Worm (Caenorhabditis elegans): ENCODE data around the gene mpz-1.

mpz-1 gene

DNA sequence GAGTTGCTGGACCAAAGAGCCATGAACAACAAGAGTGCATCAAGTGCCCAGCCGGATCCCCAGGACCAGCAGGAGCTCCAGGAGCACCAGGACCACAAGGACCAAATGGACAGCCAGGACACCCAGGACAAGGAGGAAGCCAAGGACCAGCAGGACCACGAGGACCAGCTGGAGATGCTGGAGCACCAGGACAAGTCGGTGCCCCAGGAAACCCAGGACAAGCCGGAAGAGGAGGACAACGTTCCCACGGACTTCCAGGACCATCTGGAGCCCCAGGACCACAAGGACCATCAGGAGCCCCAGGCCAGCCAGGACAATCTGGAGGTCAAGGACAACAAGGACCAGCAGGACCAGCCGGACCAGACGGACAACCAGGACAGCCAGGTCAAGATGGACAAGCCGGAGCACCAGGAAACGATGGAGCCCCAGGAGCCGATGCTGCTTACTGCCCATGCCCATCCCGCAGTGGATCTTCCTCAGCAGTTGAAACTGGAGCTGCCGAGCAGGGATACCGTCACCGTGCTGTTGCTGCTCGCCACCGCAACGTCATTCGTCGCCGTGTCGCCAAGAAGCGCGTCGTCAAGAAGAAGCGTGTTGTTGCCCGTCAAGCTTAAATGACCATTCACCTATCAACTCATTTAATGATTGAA, 72.5 kb downstream of the mpz-1 start:
- no peak for TF ChIP-seq crh-2 (tag; optimal IDR thresholded peaks at IDR 0.05)
- TF ChIP-seq lin-11 (tag; optimal IDR thresholded peaks at IDR 0.05), result no peak
- no peak for TF ChIP-seq unc-62 (GFP tag; optimal IDR thresholded peaks at IDR 0.05)
- no peak for TF ChIP-seq nhr-11 (tag; optimal IDR thresholded peaks at IDR 0.05)
- TF ChIP-seq nhr-12 (tag; optimal IDR thresholded peaks at IDR 0.05), result no peak
- no peak for TF ChIP-seq mbf-1 (tag; optimal IDR thresholded peaks at IDR 0.05)
- TF ChIP-seq nhr-25 (tag; optimal IDR thresholded peaks at IDR 0.05), result no peak
- TF ChIP-seq dmd-4 (tag; optimal IDR thresholded peaks at IDR 0.05), result no peak
- no peak for TF ChIP-seq nhr-6 (tag; optimal IDR thresholded peaks at IDR 0.05)

ce11 chrII:10704575-10705170, 73.3 kb downstream of the mpz-1 start, which contains the start of gene col-39:
col-39 (plus strand) TSS chrII:10704916.
- TF ChIP-seq gmeb-1 (tag; optimal IDR thresholded peaks at IDR 0.05), result no peak
- no peak for TF ChIP-seq elt-1 (tag; optimal IDR thresholded peaks at IDR 0.05)
- peak; percentile 48 for TF ChIP-seq nhr-25 (tag; optimal IDR thresholded peaks at IDR 0.05)
- peak; percentile 41 for TF ChIP-seq ama-1 (optimal IDR thresholded peaks at IDR 0.05)
- TF ChIP-seq nhr-23 (tag; optimal IDR thresholded peaks at IDR 0.05), result no peak
- TF ChIP-seq blmp-1 (tag; optimal IDR thresholded peaks at IDR 0.05; ENCODE audit: insufficient read depth), result peak; percentile 51

ce11 chrII:10703594-10704384, 74.1 kb downstream of the mpz-1 start, which contains the start of gene col-79:
col-79 (plus strand) TSS chrII:10703613.
- no peak for TF ChIP-seq nhr-10 (tag; optimal IDR thresholded peaks at IDR 0.05)
- peak; percentile 9 for TF ChIP-seq sma-9 (GFP tag; optimal IDR thresholded peaks at IDR 0.05)
- no peak for TF ChIP-seq sma-9 (tag; optimal IDR thresholded peaks at IDR 0.05)
- peak; percentile 40 for TF ChIP-seq nhr-25 (tag; optimal IDR thresholded peaks at IDR 0.05)

- TF ChIP-seq unc-62 (GFP tag; optimal IDR thresholded peaks at IDR 0.05) (no peak), elt-3 (tag; optimal IDR thresholded peaks at IDR 0.05) (no peak), ztf-11 (tag; optimal IDR thresholded peaks at IDR 0.05) (no peak), skn-1 (tag; optimal IDR thresholded peaks at IDR 0.05) (no peak), ZK546.5 (tag; optimal IDR thresholded peaks at IDR 0.05) (no peak), peb-1 (tag; optimal IDR thresholded peaks at IDR 0.05) (no peak), aly-2 (tag; optimal IDR thresholded peaks at IDR 0.05) (no peak), dmd-4 (tag; optimal IDR thresholded peaks at IDR 0.05) (no peak), sma-3 (GFP tag; optimal IDR thresholded peaks at IDR 0.05) (no peak), gmeb-1 (tag; optimal IDR thresholded peaks at IDR 0.05) (no peak), nhr-237 (tag; optimal IDR thresholded peaks at IDR 0.05) (no peak), R02D3.7 (tag; optimal IDR thresholded peaks at IDR 0.05) (no peak), sma-9 (GFP tag; optimal IDR thresholded peaks at IDR 0.05) (no peak), sma-9 (tag; optimal IDR thresholded peaks at IDR 0.05) (no peak), lin-11 (tag; optimal IDR thresholded peaks at IDR 0.05) (no peak)
Observed at ce11 chrII:10696060-10696459, 81.9 kb downstream of the mpz-1 start.

- TF ChIP-seq lin-11 (tag; optimal IDR thresholded peaks at IDR 0.05) (no peak), nhr-237 (tag; optimal IDR thresholded peaks at IDR 0.05) (no peak), nhr-12 (tag; optimal IDR thresholded peaks at IDR 0.05) (no peak), nhr-23 (tag; optimal IDR thresholded peaks at IDR 0.05) (no peak), nhr-21 (tag; optimal IDR thresholded peaks at IDR 0.05) (no peak), blmp-1 (tag; optimal IDR thresholded peaks at IDR 0.05; ENCODE audit: insufficient read depth) (no peak)
Observed at ce11 chrII:10694713-10695112, 83.2 kb downstream of the mpz-1 start, which contains the start of gene lgc-57. lgc-57 (plus strand) TSS chrII:10695013.

ce11 chrII:10693655-10694054, 84.3 kb downstream of the mpz-1 start, which contains the start of gene gbh-1:
gbh-1 (minus strand) TSS chrII:10693803.
- TF ChIP-seq alr-1 (tag; optimal IDR thresholded peaks at IDR 0.05), result no peak
- TF ChIP-seq blmp-1 (tag; optimal IDR thresholded peaks at IDR 0.05; ENCODE audit: insufficient read depth), result peak; percentile 50
- TF ChIP-seq sem-4 (tag; optimal IDR thresholded peaks at IDR 0.05), result no peak
- TF ChIP-seq mbf-1 (tag; optimal IDR thresholded peaks at IDR 0.05), result no peak
- no peak for TF ChIP-seq zag-1 (tag; optimal IDR thresholded peaks at IDR 0.05)
- no peak for TF ChIP-seq Y55F3AM.14 (GFP tag; optimal IDR thresholded peaks at IDR 0.05)
- no peak for TF ChIP-seq nhr-25 (tag; optimal IDR thresholded peaks at IDR 0.05)
- TF ChIP-seq lin-39 (tag; optimal IDR thresholded peaks at IDR 0.05), result no peak
- TF ChIP-seq ZK546.5 (tag; optimal IDR thresholded peaks at IDR 0.05), result no peak
- no peak for TF ChIP-seq ztf-11 (tag; optimal IDR thresholded peaks at IDR 0.05)
- TF ChIP-seq unc-62 (GFP tag; optimal IDR thresholded peaks at IDR 0.05), result no peak
- peak in 1 of 2 experiments; percentile 6 for TF ChIP-seq mdl-1 (tag; optimal IDR thresholded peaks at IDR 0.05)
- no peak for TF ChIP-seq sma-3 (GFP tag; optimal IDR thresholded peaks at IDR 0.05)
- TF ChIP-seq fos-1 (tag; optimal IDR thresholded peaks at IDR 0.05), result peak; percentile 19
- no peak for TF ChIP-seq F13H6.1 (tag; optimal IDR thresholded peaks at IDR 0.05)
- TF ChIP-seq ztf-1 (GFP tag; conservative IDR thresholded peaks at IDR 0.05), result no peak
- TF ChIP-seq crh-2 (tag; optimal IDR thresholded peaks at IDR 0.05), result peak; percentile 28
- no peak for TF ChIP-seq nhr-6 (tag; optimal IDR thresholded peaks at IDR 0.05)
- TF ChIP-seq snpc-4 (tag; optimal IDR thresholded peaks at IDR 0.05), result no peak
- no peak for TF ChIP-seq nhr-23 (tag; optimal IDR thresholded peaks at IDR 0.05)
- no peak for TF ChIP-seq nhr-129 (tag; optimal IDR thresholded peaks at IDR 0.05)
- no peak for TF ChIP-seq C34F6.9 (tag; optimal IDR thresholded peaks at IDR 0.05)
- no peak for TF ChIP-seq ama-1 (optimal IDR thresholded peaks at IDR 0.05)
